Worm (Caenorhabditis elegans): ENCODE results near the gene C39B5.14.
"Not testable (repeated sequence)": the region's sequence is repeated elsewhere in the genome, so short reads cannot be mapped to it uniquely, and the experiment has no call there.

The C39B5.14 gene

ce11 chrIII:2234192-2234934, 23.1 kb downstream of the C39B5.14 start, which contains the start of gene C39B5.2:
Gene C39B5.2 (plus strand): TSS chrIII:2234884.
- no peak for TF ChIP-seq him-1 (tag; optimal IDR thresholded peaks at IDR 0.05)
- TF ChIP-seq dao-5 (tag; optimal IDR thresholded peaks at IDR 0.05) = no peak
- TF ChIP-seq W03F9.2 (tag; optimal IDR thresholded peaks at IDR 0.05) = no peak

ce11 chrIII:2239587-2240144, 28.4 kb downstream of the C39B5.14 start, which contains the start of gene C39B5.10:
Gene C39B5.10 (minus strand): TSS chrIII:2239637.
- TF ChIP-seq him-1 (tag; optimal IDR thresholded peaks at IDR 0.05) = no peak
- TF ChIP-seq dao-5 (tag; optimal IDR thresholded peaks at IDR 0.05) = no peak
- TF ChIP-seq W03F9.2 (tag; optimal IDR thresholded peaks at IDR 0.05) = no peak

- TF ChIP-seq him-1 (tag; optimal IDR thresholded peaks at IDR 0.05) = no peak
- no peak for TF ChIP-seq W03F9.2 (tag; optimal IDR thresholded peaks at IDR 0.05)
- no peak for TF ChIP-seq dao-5 (tag; optimal IDR thresholded peaks at IDR 0.05)
These were observed 29.3 kb downstream of the C39B5.14 start, which contains the start of gene srz-56 for ce11 chrIII:2240471-2240870. Gene srz-56 (plus strand): TSS chrIII:2240771.

- TF ChIP-seq dao-5 (tag; optimal IDR thresholded peaks at IDR 0.05) = no peak
- TF ChIP-seq him-1 (tag; optimal IDR thresholded peaks at IDR 0.05) = no peak
- TF ChIP-seq W03F9.2 (tag; optimal IDR thresholded peaks at IDR 0.05) = no peak
These were observed 32.4 kb downstream of the C39B5.14 start for ce11 chrIII:2243617-2244016.

ce11 chrIII:2245727-2246126, 34.5 kb downstream of the C39B5.14 start, which contains the start of gene srd-67:
Gene srd-67 (minus strand): TSS chrIII:2245827.
- TF ChIP-seq him-1 (tag; optimal IDR thresholded peaks at IDR 0.05) = no peak
- TF ChIP-seq dao-5 (tag; optimal IDR thresholded peaks at IDR 0.05) = no peak
- TF ChIP-seq W03F9.2 (tag; optimal IDR thresholded peaks at IDR 0.05) = no peak

ce11 chrIII:2251348-2251747, 40.1 kb downstream of the C39B5.14 start, which contains the start of gene fbxa-7:
Gene fbxa-7 (minus strand): TSS chrIII:2251448.
- TF ChIP-seq W03F9.2 (tag; optimal IDR thresholded peaks at IDR 0.05) = no peak
- TF ChIP-seq him-1 (tag; optimal IDR thresholded peaks at IDR 0.05) = no peak
- TF ChIP-seq dao-5 (tag; optimal IDR thresholded peaks at IDR 0.05) = no peak

- no peak for TF ChIP-seq W03F9.2 (tag; optimal IDR thresholded peaks at IDR 0.05)
- no peak for TF ChIP-seq dao-5 (tag; optimal IDR thresholded peaks at IDR 0.05)
- TF ChIP-seq him-1 (tag; optimal IDR thresholded peaks at IDR 0.05) = no peak
These were observed 41.8 kb downstream of the C39B5.14 start, which contains the start of gene fbxa-73 for ce11 chrIII:2253027-2253499. Gene fbxa-73 (plus strand): TSS chrIII:2253449.

- TF ChIP-seq dao-5 (tag; optimal IDR thresholded peaks at IDR 0.05) (no peak), W03F9.2 (tag; optimal IDR thresholded peaks at IDR 0.05) (no peak), him-1 (tag; optimal IDR thresholded peaks at IDR 0.05) (no peak)
These were observed 44.3 kb downstream of the C39B5.14 start, which contains the start of gene fbxa-71 for ce11 chrIII:2255522-2255921. Gene fbxa-71 (plus strand): TSS chrIII:2255822.

- no peak for TF ChIP-seq him-1 (tag; optimal IDR thresholded peaks at IDR 0.05)
- no peak for TF ChIP-seq W03F9.2 (tag; optimal IDR thresholded peaks at IDR 0.05)
- TF ChIP-seq dao-5 (tag; optimal IDR thresholded peaks at IDR 0.05) = no peak
These were observed 47.6 kb downstream of the C39B5.14 start, which contains the start of gene fbxa-43 for ce11 chrIII:2258863-2259262. Gene fbxa-43 (minus strand): TSS chrIII:2258963.

- TF ChIP-seq him-1 (tag; optimal IDR thresholded peaks at IDR 0.05) (no peak), W03F9.2 (tag; optimal IDR thresholded peaks at IDR 0.05) (no peak), dao-5 (tag; optimal IDR thresholded peaks at IDR 0.05) (no peak)
These were observed 48.1 kb downstream of the C39B5.14 start for ce11 chrIII:2259329-2259728.

ce11 chrIII:2261353-2261752, 50.1 kb downstream of the C39B5.14 start, which contains the start of gene fbxa-42:
Gene fbxa-42 (minus strand): TSS chrIII:2261453.
- not testable (repeated sequence) for TF ChIP-seq dao-5, W03F9.2, him-1 (tag; optimal IDR thresholded peaks at IDR 0.05)

ce11 chrIII:2262942-2263341, 51.7 kb downstream of the C39B5.14 start, which contains the start of gene Y54F10BM.6:
Gene Y54F10BM.6 (plus strand): TSS chrIII:2263242.
- TF ChIP-seq dao-5 (tag; optimal IDR thresholded peaks at IDR 0.05) (no peak), W03F9.2 (tag; optimal IDR thresholded peaks at IDR 0.05) (no peak), him-1 (tag; optimal IDR thresholded peaks at IDR 0.05) (no peak)

- TF ChIP-seq him-1 (tag; optimal IDR thresholded peaks at IDR 0.05) (no peak), W03F9.2 (tag; optimal IDR thresholded peaks at IDR 0.05) (no peak), dao-5 (tag; optimal IDR thresholded peaks at IDR 0.05) (no peak)
These were observed 54.9 kb downstream of the C39B5.14 start, which contains the start of gene fbxa-9 for ce11 chrIII:2265986-2266701. Gene fbxa-9 (plus strand): TSS chrIII:2266651.

Data from whole organism, L4/young adult.